Fruit fly (Drosophila melanogaster) whole organism, embryonic: Measurements from ENCODE around the gene Tengl3.

Experiments used
- Aef1 ChIP-seq: fragments of 200-800 bp; sonication (Bioruptor generic); IDR thresholded peaks from 3 replicates; pipeline ENCODE4 v1.3.6; 2022; ENCODE audit warnings: missing biosample characterization, missing genetic modification characterization
- B-H2 ChIP-seq: fragments of 200-800 bp; sonication (Bioruptor generic); optimal IDR thresholded peaks from 2 replicates; lab custom pipeline; 2018; ENCODE audit warnings: missing biosample characterization, mild to moderate bottlenecking, missing genetic modification characterization
- CG12236 ChIP-seq: fragments of 200-800 bp; sonication (Bioruptor generic); optimal IDR thresholded peaks from 2 replicates; lab custom pipeline; 2016; ENCODE audit warnings: missing biosample characterization, missing genetic modification characterization
- CG15514 ChIP-seq: fragments of 200-800 bp; sonication (Bioruptor generic); optimal IDR thresholded peaks from 3 replicates; lab custom pipeline; 2017; ENCODE audit warnings: missing biosample characterization, missing genetic modification characterization, mild to moderate bottlenecking, moderate library complexity, missing genetic modification reagents
- CG17359 ChIP-seq: fragments of 200-800 bp; sonication (Bioruptor generic); optimal IDR thresholded peaks from 3 replicates; lab custom pipeline; 2018; ENCODE audit warnings: missing biosample characterization, mild to moderate bottlenecking, missing genetic modification characterization, moderate library complexity
- CG1832 ChIP-seq: fragments of 200-800 bp; sonication (Bioruptor generic); optimal IDR thresholded peaks from 2 replicates; lab custom pipeline; 2017; ENCODE audit warnings: missing biosample characterization, mild to moderate bottlenecking, missing genetic modification characterization, inconsistent platforms
- CG18764 ChIP-seq: fragments of 200-800 bp; sonication (Bioruptor generic); optimal IDR thresholded peaks from 3 replicates; lab custom pipeline; 2016; ENCODE audit warnings: missing biosample characterization, missing genetic modification characterization
- CG4360 ChIP-seq: fragments of 200-800 bp; sonication (Bioruptor generic); IDR thresholded peaks from 2 replicates; pipeline ENCODE4 v1.3.6; 2022; ENCODE audit warnings: missing biosample characterization, missing genetic modification characterization
- CG4820 ChIP-seq: fragments of 200-800 bp; sonication (Bioruptor generic); optimal IDR thresholded peaks from 3 replicates; lab custom pipeline; 2016; ENCODE audit warnings: missing biosample characterization, missing genetic modification characterization
- CG7745 ChIP-seq: fragments of 200-800 bp; sonication (Bioruptor generic); optimal IDR thresholded peaks from 2 replicates; lab custom pipeline; 2018; ENCODE audit warnings: missing biosample characterization, mild to moderate bottlenecking, missing genetic modification characterization, moderate library complexity
- CG8089 ChIP-seq: fragments of 200-800 bp; sonication (Bioruptor generic); optimal IDR thresholded peaks from 3 replicates; lab custom pipeline; 2016; ENCODE audit warnings: missing biosample characterization, missing genetic modification characterization
- CG9437 ChIP-seq: fragments of 200-800 bp; sonication (Bioruptor generic); optimal IDR thresholded peaks from 2 replicates; lab custom pipeline; 2018; ENCODE audit warnings: missing biosample characterization, mild to moderate bottlenecking, missing genetic modification characterization
- CG9609 ChIP-seq: fragments of 200-800 bp; sonication (Bioruptor generic); optimal IDR thresholded peaks from 3 replicates; lab custom pipeline; 2016; ENCODE audit warnings: missing biosample characterization, missing genetic modification characterization
- Dfd ChIP-seq, 2 experiments: fragments of >200 bp; optimal IDR thresholded peaks; 2 replicates each; lab custom pipeline; 2017; ENCODE audit warnings: missing biosample characterization in 2 of 2, missing genetic modification characterization in 2 of 2
- Dip3 ChIP-seq: fragments of 200-800 bp; sonication (Bioruptor generic); optimal IDR thresholded peaks from 3 replicates; lab custom pipeline; 2016; ENCODE audit warnings: missing biosample characterization, missing genetic modification characterization
- Dp ChIP-seq: fragments of 200-800 bp; sonication (Bioruptor generic); optimal IDR thresholded peaks from 2 replicates; lab custom pipeline; 2018; ENCODE audit warnings: missing biosample characterization, mild to moderate bottlenecking, missing genetic modification characterization, moderate library complexity
- Fer1 ChIP-seq: fragments of 200-800 bp; sonication (Bioruptor generic); optimal IDR thresholded peaks from 2 replicates; lab custom pipeline; 2017; ENCODE audit warnings: missing biosample characterization, mild to moderate bottlenecking, missing genetic modification characterization
- Fer2 ChIP-seq: fragments of 200-800 bp; sonication (Bioruptor generic); optimal IDR thresholded peaks from 2 replicates; lab custom pipeline; 2018; ENCODE audit warnings: missing biosample characterization, mild to moderate bottlenecking, missing genetic modification characterization, moderate library complexity
- HLH4C ChIP-seq: fragments of 200-800 bp; sonication (Bioruptor generic); IDR thresholded peaks from 3 replicates; pipeline ENCODE4 v1.3.6; 2022; ENCODE audit warnings: missing biosample characterization, missing genetic modification characterization; ENCODE audit not compliant: partially characterized antibody
- HmgD ChIP-seq: fragments of 200-800 bp; sonication (Bioruptor generic); optimal IDR thresholded peaks from 3 replicates; lab custom pipeline; 2016; ENCODE audit warnings: missing biosample characterization, missing genetic modification characterization
- Hmx ChIP-seq: fragments of 200-800 bp; sonication (Bioruptor generic); optimal IDR thresholded peaks from 2 replicates; lab custom pipeline; 2016; ENCODE audit warnings: missing biosample characterization, missing genetic modification characterization
- MESR4 ChIP-seq: fragments of 200-800 bp; sonication (Bioruptor generic); optimal IDR thresholded peaks from 2 replicates; lab custom pipeline; 2018; ENCODE audit warnings: missing biosample characterization, mild to moderate bottlenecking, missing genetic modification characterization, moderate library complexity
- MTF-1 ChIP-seq: fragments of 200-800 bp; sonication (Bioruptor generic); optimal IDR thresholded peaks from 2 replicates; lab custom pipeline; 2018; ENCODE audit warnings: missing biosample characterization, mild to moderate bottlenecking, missing genetic modification characterization, borderline replicate concordance
- Nf-YB ChIP-seq: fragments of 200-800 bp; sonication (Bioruptor generic); optimal IDR thresholded peaks from 3 replicates; lab custom pipeline; 2019; ENCODE audit warnings: missing biosample characterization, mild to moderate bottlenecking, missing genetic modification characterization, moderate library complexity
- Side ChIP-seq: fragments of 200-800 bp; sonication (Bioruptor generic); optimal IDR thresholded peaks from 2 replicates; lab custom pipeline; 2016; ENCODE audit warnings: missing biosample characterization, missing genetic modification characterization
- Spps ChIP-seq: fragments of 200-800 bp; sonication (Bioruptor generic); optimal IDR thresholded peaks from 2 replicates; lab custom pipeline; 2018; ENCODE audit warnings: missing biosample characterization, mild to moderate bottlenecking, missing genetic modification characterization
- YL-1 ChIP-seq: fragments of 200-800 bp; sonication (Bioruptor generic); optimal IDR thresholded peaks from 3 replicates; lab custom pipeline; 2017; ENCODE audit warnings: missing biosample characterization, mild to moderate bottlenecking, missing genetic modification characterization
- ash1 ChIP-seq: fragments of 200-800 bp; sonication (Bioruptor generic); optimal IDR thresholded peaks from 2 replicates; lab custom pipeline; 2018; ENCODE audit warnings: missing biosample characterization, mild to moderate bottlenecking, missing genetic modification characterization
- bcd ChIP-seq: fragments of 200-800 bp; sonication (Bioruptor generic); optimal IDR thresholded peaks from 2 replicates; lab custom pipeline; 2017; ENCODE audit warnings: missing biosample characterization, mild to moderate bottlenecking, missing genetic modification characterization
- cg ChIP-seq: fragments of 200-800 bp; sonication (Bioruptor generic); optimal IDR thresholded peaks from 3 replicates; lab custom pipeline; 2019; ENCODE audit warnings: missing biosample characterization, mild to moderate bottlenecking, missing genetic modification characterization, moderate library complexity
- croc ChIP-seq: fragments of 200-800 bp; sonication (Bioruptor generic); conservative IDR thresholded peaks from 3 replicates; pipeline ENCODE4 v1.3.6; 2022; ENCODE audit warnings: missing biosample characterization, missing genetic modification characterization
- disco-r ChIP-seq: fragments of 200-800 bp; sonication (Bioruptor generic); optimal IDR thresholded peaks from 2 replicates; lab custom pipeline; 2016; ENCODE audit warnings: missing biosample characterization, missing genetic modification characterization
- en ChIP-seq: fragments of 200-800 bp; sonication (Bioruptor generic); optimal IDR thresholded peaks from 2 replicates; lab custom pipeline; 2016; ENCODE audit warnings: missing biosample characterization, missing genetic modification characterization
- eve ChIP-seq, 2 experiments: fragments of >200 bp; optimal IDR thresholded peaks; 2 replicates each; lab custom pipeline; 2017; ENCODE audit warnings: missing biosample characterization in 2 of 2, missing genetic modification characterization in 2 of 2
- fu2 ChIP-seq: fragments of 200-800 bp; sonication (Bioruptor generic); optimal IDR thresholded peaks from 2 replicates; lab custom pipeline; 2016; ENCODE audit warnings: missing biosample characterization, missing genetic modification characterization
- gsb ChIP-seq: fragments of 200-800 bp; sonication (Bioruptor generic); IDR thresholded peaks from 2 replicates; pipeline ENCODE4 v1.3.6; 2022; ENCODE audit warnings: missing biosample characterization, missing genetic modification characterization
- gt ChIP-seq: fragments of 200-800 bp; sonication (Bioruptor generic); IDR thresholded peaks from 2 replicates; pipeline ENCODE4 v1.3.6; 2022; ENCODE audit warnings: missing biosample characterization, missing genetic modification characterization
- her ChIP-seq: fragments of 200-800 bp; sonication (Bioruptor generic); optimal IDR thresholded peaks from 2 replicates; lab custom pipeline; 2016; ENCODE audit warnings: missing biosample characterization, missing genetic modification characterization
- lmd ChIP-seq: fragments of 200-800 bp; sonication (Bioruptor generic); IDR thresholded peaks from 2 replicates; pipeline ENCODE4 v1.3.6; 2022; ENCODE audit warnings: missing biosample characterization, missing genetic modification characterization
- maf-S ChIP-seq: fragments of 200-800 bp; sonication (Bioruptor generic); optimal IDR thresholded peaks from 2 replicates; lab custom pipeline; 2016; ENCODE audit warnings: missing biosample characterization, missing genetic modification characterization
- nmo ChIP-seq: fragments of 200-800 bp; sonication (Bioruptor generic); optimal IDR thresholded peaks from 2 replicates; lab custom pipeline; 2018; ENCODE audit warnings: missing biosample characterization, mild to moderate bottlenecking, missing genetic modification characterization, moderate library complexity
- nom ChIP-seq: fragments of 200-800 bp; sonication (Bioruptor generic); optimal IDR thresholded peaks from 2 replicates; lab custom pipeline; 2017; ENCODE audit warnings: missing biosample characterization, missing genetic modification characterization, mild to moderate bottlenecking, moderate library complexity, missing genetic modification reagents
- org-1 ChIP-seq: fragments of 200-800 bp; sonication (Bioruptor generic); optimal IDR thresholded peaks from 2 replicates; lab custom pipeline; 2017; ENCODE audit warnings: missing biosample characterization, missing genetic modification characterization
- pita ChIP-seq: fragments of 200-800 bp; sonication (Bioruptor generic); optimal IDR thresholded peaks from 2 replicates; lab custom pipeline; 2017; ENCODE audit warnings: missing biosample characterization, mild to moderate bottlenecking, missing genetic modification characterization
- sd ChIP-seq: fragments of 200-800 bp; sonication (Bioruptor generic); optimal IDR thresholded peaks from 3 replicates; lab custom pipeline; 2018; ENCODE audit warnings: missing biosample characterization, mild to moderate bottlenecking, missing genetic modification characterization, moderate library complexity
- stwl ChIP-seq: fragments of 200-800 bp; sonication (Bioruptor generic); optimal IDR thresholded peaks from 3 replicates; lab custom pipeline; 2018; ENCODE audit warnings: missing biosample characterization, mild to moderate bottlenecking, missing genetic modification characterization, moderate library complexity
- sug ChIP-seq: fragments of 200-800 bp; optimal IDR thresholded peaks from 2 replicates; lab custom pipeline; 2019; ENCODE audit warnings: missing biosample characterization, mild to moderate bottlenecking, missing genetic modification characterization, moderate library complexity
- tio ChIP-seq: fragments of 200-800 bp; sonication (Bioruptor generic); optimal IDR thresholded peaks from 2 replicates; lab custom pipeline; 2017; ENCODE audit warnings: missing biosample characterization, missing genetic modification characterization, inconsistent platforms
- trh ChIP-seq: fragments of 200-800 bp; sonication (Bioruptor generic); optimal IDR thresholded peaks from 2 replicates; lab custom pipeline; 2016; ENCODE audit warnings: missing biosample characterization, missing genetic modification characterization
- zfh1 ChIP-seq: fragments of 200-800 bp; sonication (Bioruptor generic); IDR thresholded peaks from 3 replicates; pipeline ENCODE4 v1.3.6; 2022; ENCODE audit warnings: missing biosample characterization, missing genetic modification characterization

Gene Tengl3

dm6 chr2L:2220573-2221332 lies 17.3 kb downstream of the Tengl3 start, which contains the start of gene papi (continued):
- TF ChIP-seq cg (GFP tag; lab: Kevin White, UChicago) (peak; percentile 13), bcd (GFP tag; lab: Kevin White, UChicago) (no peak), CG1832 (no peak), eve (GFP tag; optimal IDR thresholded peaks at IDR 0.05; lab: Kevin White, UChicago) (no peak), nmo (GFP tag; lab: Kevin White, UChicago) (no peak), CG4820 (GFP tag; lab: Kevin White, UChicago) (no peak), CG7745 (tag; lab: Kevin White, UChicago) (no peak), MTF-1 (no peak), Spps (tag; lab: Kevin White, UChicago) (no peak), Hmx (GFP tag; lab: Kevin White, UChicago) (no peak), Dfd (GFP tag; optimal IDR thresholded peaks at IDR 0.05; lab: Kevin White, UChicago) (no peak), CG15514 (GFP tag; lab: Kevin White, UChicago) (peak; percentile 5), maf-S (GFP tag; lab: Kevin White, UChicago) (no peak), Aef1 (GFP tag; lab: Robert Waterston, UW) (no peak), Dip3 (GFP tag; lab: Kevin White, UChicago) (no peak), ash1 (GFP tag; lab: Kevin White, UChicago) (no peak), fu2 (GFP tag; lab: Kevin White, UChicago) (no peak), sug (tag; lab: Kevin White, UChicago) (peak; percentile 6), zfh1 (GFP tag; lab: Robert Waterston, UW) (no peak), en (GFP tag; lab: Kevin White, UChicago) (no peak), CG4360 (GFP tag; lab: Robert Waterston, UW) (0 out of 2 replicates have a peak, but pooled peaks have one; percentile 38), gt (GFP tag; lab: Robert Waterston, UW) (no peak), org-1 (GFP tag; lab: Kevin White, UChicago) (no peak), her (GFP tag; lab: Kevin White, UChicago) (peak; percentile 28), YL-1 (GFP tag; lab: Kevin White, UChicago) (peak; percentile 71), sd (tag; lab: Kevin White, UChicago) (peak; percentile 75), gsb (GFP tag; lab: Robert Waterston, UW) (no peak), HmgD (GFP tag; lab: Kevin White, UChicago) (no peak), Side (GFP tag; lab: Kevin White, UChicago) (peak; percentile 23), CG9437 (GFP tag; lab: Kevin White, UChicago) (peak; percentile 27), disco-r (GFP tag; lab: Kevin White, UChicago) (no peak), B-H2 (peak; percentile 53), croc (GFP tag; lab: Robert Waterston, UW) (no peak), nom (GFP tag; lab: Kevin White, UChicago) (no peak), HLH4C (GFP tag; lab: Robert Waterston, UW) (0 out of 3 replicates have a peak, but pooled peaks have one; percentile 13), CG8089 (GFP tag; lab: Kevin White, UChicago) (no peak), tio (no peak), Fer2 (tag; lab: Kevin White, UChicago) (no peak), CG17359 (tag; lab: Kevin White, UChicago) (no peak), MESR4 (peak; percentile 62), lmd (GFP tag; lab: Robert Waterston, UW) (no peak), CG18764 (GFP tag; lab: Kevin White, UChicago) (no peak), pita (no peak), trh (GFP tag; lab: Kevin White, UChicago) (no peak), CG9609 (no peak), CG12236 (GFP tag; lab: Kevin White, UChicago) (no peak), Dp (GFP tag; lab: Kevin White, UChicago) (peak; percentile 27), Fer1 (GFP tag; lab: Kevin White, UChicago) (no peak), Nf-YB (no peak), stwl (tag; lab: Kevin White, UChicago) (peak; percentile 46)
